Fruit fly (Drosophila melanogaster) whole organism: ENCODE results near the gene cyc.

ENCODE experiments used
- CG8478 ChIP-seq: fragments of >200 bp; optimal IDR thresholded peaks from 2 replicates; lab custom pipeline; 2018; ENCODE audit warnings: inconsistent platforms
- EcR ChIP-seq, 2 experiments: fragments of >200 bp; optimal IDR thresholded peaks; 2 replicates each; lab custom pipeline; 2017; ENCODE audit warnings: missing biosample characterization in 2 of 2, missing genetic modification characterization in 2 of 2, missing genetic modification reagents in 2 of 2
- pan ChIP-seq: fragments of >200 bp; optimal IDR thresholded peaks from 2 replicates; lab custom pipeline; 2017
- psq ChIP-seq: fragments of >200 bp; optimal IDR thresholded peaks from 2 replicates; lab custom pipeline; 2017
- usp ChIP-seq: fragments of >200 bp; optimal IDR thresholded peaks from 2 replicates; lab custom pipeline; 2017; ENCODE audit warnings: missing biosample characterization, missing genetic modification characterization, mixed read lengths

DNA sequence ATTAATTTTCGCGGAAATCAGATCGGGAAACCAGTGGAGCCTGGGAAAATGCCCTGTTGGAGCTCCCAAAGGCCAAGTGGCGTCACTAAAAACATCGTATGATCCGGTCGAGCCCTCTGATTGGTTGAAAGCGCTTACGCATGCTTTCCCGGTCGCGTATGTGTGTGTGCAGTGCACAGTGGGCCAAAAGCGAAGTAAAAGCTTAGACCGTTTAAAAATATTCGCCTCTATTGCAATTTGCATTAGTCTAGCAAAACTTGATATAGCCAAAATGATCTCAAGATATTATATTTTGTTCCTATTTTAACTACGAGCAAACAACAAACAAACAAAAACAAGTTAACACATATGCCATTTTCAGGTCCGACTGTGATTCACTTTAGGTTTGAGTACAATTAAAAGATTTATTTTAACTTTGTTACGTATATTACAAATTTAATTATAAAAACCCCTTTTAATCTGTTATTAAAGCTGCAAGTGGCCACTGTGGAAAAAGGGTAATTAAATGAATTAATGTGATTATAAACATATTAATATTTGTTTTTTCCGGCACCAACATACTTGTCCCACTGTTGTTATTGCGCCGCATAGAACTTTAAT lies 21.4 kb downstream of the cyc start:
- no peak for TF ChIP-seq pan (lab: Kevin White, UChicago)
- no peak for TF ChIP-seq psq
- TF ChIP-seq usp (GFP tag; lab: Kevin White, UChicago), result no peak
- TF ChIP-seq CG8478 (lab: Kevin White, UChicago), result no peak
- TF ChIP-seq EcR (GFP tag; optimal IDR thresholded peaks at IDR 0.05; lab: Kevin White, UChicago), result no peak
